Worm (Caenorhabditis elegans): ENCODE data around the gene srz-59.

- TF ChIP-seq nhr-11 (tag; optimal IDR thresholded peaks at IDR 0.05) (no peak), dpl-1 (GFP tag; optimal IDR thresholded peaks at IDR 0.05) (no peak), unc-62 (GFP tag; optimal IDR thresholded peaks at IDR 0.05) (no peak), snpc-4 (tag; optimal IDR thresholded peaks at IDR 0.05) (no peak), sptf-1 (tag; optimal IDR thresholded peaks at IDR 0.05) (no peak)
Observed at ce11 chrIV:14172181-14172580, 40.3 kb downstream of the srz-59 start, which contains the start of gene R05A10.4.

Measured in whole organism, L1 larva.